Worm (Caenorhabditis elegans) whole organism, early embryonic: Measurements from ENCODE around the gene mcat-1.
A peak's percentile ranks its signal among the peaks of the same experiment; 100 is the strongest.
"Not testable (repeated sequence)": the region's sequence is repeated elsewhere in the genome, so short reads cannot be mapped to it uniquely, and the experiment has no call there.

ENCODE experiments used
- B0310.2 ChIP-seq: sonication (generic microtip); optimal IDR thresholded peaks from 2 replicates; lab custom pipeline; 2016; ENCODE audit warnings: mild to moderate bottlenecking, missing genetic modification characterization, missing compliant biosample characterization
- F13C5.2 ChIP-seq: sonication (generic microtip); optimal IDR thresholded peaks from 2 replicates; lab custom pipeline; 2017; ENCODE audit warnings: mild to moderate bottlenecking, missing genetic modification characterization, inconsistent platforms, missing compliant biosample characterization
- aly-1 ChIP-seq: sonication (generic microtip); optimal IDR thresholded peaks from 2 replicates; lab custom pipeline; 2016; ENCODE audit warnings: missing genetic modification characterization, missing compliant biosample characterization
- ama-1 ChIP-seq: fragments of 150-350 bp; optimal IDR thresholded peaks from 2 replicates; lab custom pipeline; 2014
- ceh-13 ChIP-seq: fragments of 200-800 bp; sonication (Bioruptor generic); optimal IDR thresholded peaks from 2 replicates; lab custom pipeline; 2018; ENCODE audit warnings: mild to moderate bottlenecking, missing genetic modification characterization, missing compliant biosample characterization
- ceh-36 ChIP-seq: sonication (generic microtip); optimal IDR thresholded peaks from 2 replicates; lab custom pipeline; 2016; ENCODE audit warnings: missing genetic modification characterization, inconsistent platforms, missing compliant biosample characterization
- ets-7 ChIP-seq: sonication (generic microtip); optimal IDR thresholded peaks from 2 replicates; lab custom pipeline; 2016; ENCODE audit warnings: missing genotype, missing genetic modification characterization, missing compliant biosample characterization
- flt-1 ChIP-seq: fragments of 200-800 bp; sonication (Bioruptor generic); IDR thresholded peaks from 2 replicates; pipeline ENCODE4 v1.3.6; 2022; ENCODE audit warnings: missing genetic modification characterization, missing compliant biosample characterization
- hmbx-1 ChIP-seq: sonication (generic microtip); optimal IDR thresholded peaks from 2 replicates; lab custom pipeline; 2016; ENCODE audit warnings: mild to moderate bottlenecking, missing genetic modification characterization, missing compliant biosample characterization
- hmg-4 ChIP-seq: fragments of 200-800 bp; sonication (Bioruptor generic); optimal IDR thresholded peaks from 2 replicates; lab custom pipeline; 2018; ENCODE audit warnings: mild to moderate bottlenecking, missing genetic modification characterization, missing compliant biosample characterization
- hnd-1 ChIP-seq: sonication (generic microtip); optimal IDR thresholded peaks from 2 replicates; lab custom pipeline; 2016; ENCODE audit warnings: missing genetic modification characterization, missing compliant biosample characterization
- pes-1 ChIP-seq: fragments of 200-800 bp; sonication (Bioruptor generic); IDR thresholded peaks from 2 replicates; pipeline ENCODE4 v1.3.6; 2022; ENCODE audit warnings: missing genetic modification reagents, missing genetic modification characterization, missing compliant biosample characterization
- scrt-1 ChIP-seq: fragments of 200-800 bp; sonication (Bioruptor generic); IDR thresholded peaks from 2 replicates; pipeline ENCODE4 v1.3.6; 2022; ENCODE audit warnings: missing genetic modification characterization, missing compliant biosample characterization
- sea-1 ChIP-seq: fragments of 200-800 bp; sonication (Bioruptor generic); conservative IDR thresholded peaks from 2 replicates; pipeline ENCODE4 v1.3.6; 2022; ENCODE audit warnings: missing genetic modification characterization, missing compliant biosample characterization
- tbx-11 ChIP-seq: fragments of 200-800 bp; sonication (Bioruptor generic); IDR thresholded peaks from 2 replicates; pipeline ENCODE4 v1.3.6; 2022; ENCODE audit warnings: missing genetic modification characterization, missing compliant biosample characterization
- tbx-37 ChIP-seq: fragments of 200-800 bp; sonication (Bioruptor generic); conservative IDR thresholded peaks from 2 replicates; pipeline ENCODE4 v1.3.6; 2022; ENCODE audit warnings: missing genetic modification reagents, missing genetic modification characterization, missing compliant biosample characterization
- tra-4 ChIP-seq: sonication (generic microtip); optimal IDR thresholded peaks from 2 replicates; lab custom pipeline; 2017; ENCODE audit warnings: missing genetic modification characterization, missing compliant biosample characterization

The mcat-1 gene

DNA sequence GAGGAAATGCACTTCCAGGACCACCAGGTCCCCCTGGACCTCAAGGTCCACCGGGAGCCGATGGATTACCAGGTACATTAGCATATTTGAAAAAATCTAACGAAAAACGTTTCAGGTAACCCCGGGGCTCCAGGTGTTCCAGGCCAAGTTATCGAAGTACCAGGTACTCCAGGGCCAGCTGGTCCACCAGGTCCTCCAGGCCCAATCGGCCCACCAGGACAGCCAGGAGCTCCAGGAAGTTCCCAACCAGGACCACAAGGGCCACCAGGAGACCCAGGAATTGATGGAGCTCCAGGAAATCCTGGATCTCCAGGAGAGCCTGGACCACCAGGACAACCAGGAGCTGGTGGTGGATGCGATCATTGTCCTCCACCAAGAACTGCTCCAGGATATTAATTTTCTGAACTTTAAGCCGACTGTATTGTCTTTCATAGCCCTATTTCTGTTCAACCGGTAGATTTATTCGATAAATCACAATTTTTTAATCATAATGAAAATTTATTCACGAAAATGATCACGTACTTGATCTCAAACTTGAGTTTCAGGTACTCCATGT lies 14.1 kb upstream of the mcat-1 start:
- no peak for TF ChIP-seq ets-7 (tag; lab: Kevin White, UChicago)
- no peak for TF ChIP-seq aly-1 (tag; lab: Kevin White, UChicago)
- TF ChIP-seq hmbx-1 (tag; lab: Kevin White, UChicago) = no peak
- TF ChIP-seq ama-1 (lab: Kevin White, UChicago) = no peak
- TF ChIP-seq tbx-37 (GFP tag; lab: Robert Waterston, UW) = no peak
- no peak for TF ChIP-seq sea-1
- no peak for TF ChIP-seq scrt-1

DNA sequence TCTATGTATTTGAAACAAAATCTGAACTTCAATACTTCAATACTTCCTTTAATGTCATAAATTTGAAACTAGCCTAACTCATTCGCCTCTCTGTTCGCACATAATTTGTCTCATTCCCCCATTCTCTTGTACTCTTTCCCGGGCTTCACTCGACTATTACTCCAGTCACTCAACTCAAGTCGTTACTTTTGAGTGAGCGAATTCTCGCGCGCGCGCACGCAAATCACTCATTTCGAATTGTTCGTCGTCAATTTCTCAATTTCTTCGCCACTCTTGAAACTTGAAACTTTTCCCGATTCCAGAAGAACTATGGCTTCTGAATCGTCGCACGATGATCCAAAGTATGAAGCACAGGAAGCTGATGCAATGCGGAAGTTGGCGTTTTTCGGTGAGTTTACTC lies 12.9 kb upstream of the mcat-1 start, which contains the start of gene col-68:
Gene col-68 (plus strand): TSS at position 301 of the 400 bp plus-strand sequence.
- TF ChIP-seq F13C5.2 (tag; lab: Kevin White, UChicago) (no peak), tbx-37 (GFP tag; lab: Robert Waterston, UW) (no peak), ets-7 (tag; lab: Kevin White, UChicago) (no peak), scrt-1 (no peak), sea-1 (no peak), hnd-1 (no peak), tra-4 (tag; lab: Kevin White, UChicago) (no peak), hmg-4 (GFP tag; lab: Kevin White, UChicago) (no peak), ama-1 (lab: Kevin White, UChicago) (no peak), ceh-13 (no peak), ceh-36 (tag; lab: Kevin White, UChicago) (no peak), hmbx-1 (tag; lab: Kevin White, UChicago) (no peak)

DNA sequence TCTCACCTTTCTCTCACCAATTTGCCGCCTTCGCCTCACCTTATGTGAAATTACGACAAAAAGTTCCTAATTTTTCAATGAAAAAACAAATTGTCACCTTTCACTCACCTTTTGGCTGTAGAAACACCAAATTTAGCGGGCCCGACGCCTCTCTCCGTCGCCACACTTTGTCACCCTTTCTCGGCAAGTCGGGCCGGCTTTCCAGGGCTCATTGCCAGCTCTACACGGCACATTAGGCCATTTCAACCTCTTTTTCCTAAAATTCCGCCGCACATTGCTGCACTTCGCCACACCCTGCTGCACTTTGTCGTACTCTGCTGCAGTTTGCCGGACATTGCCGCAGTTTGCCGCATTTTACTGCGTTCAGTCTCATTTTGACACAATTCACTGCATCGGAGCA lies 9.9 kb upstream of the mcat-1 start:
- no peak for TF ChIP-seq ama-1 (lab: Kevin White, UChicago)
- TF ChIP-seq sea-1 = 0 out of 2 replicates have a peak, but pooled peaks have one; percentile 52

DNA sequence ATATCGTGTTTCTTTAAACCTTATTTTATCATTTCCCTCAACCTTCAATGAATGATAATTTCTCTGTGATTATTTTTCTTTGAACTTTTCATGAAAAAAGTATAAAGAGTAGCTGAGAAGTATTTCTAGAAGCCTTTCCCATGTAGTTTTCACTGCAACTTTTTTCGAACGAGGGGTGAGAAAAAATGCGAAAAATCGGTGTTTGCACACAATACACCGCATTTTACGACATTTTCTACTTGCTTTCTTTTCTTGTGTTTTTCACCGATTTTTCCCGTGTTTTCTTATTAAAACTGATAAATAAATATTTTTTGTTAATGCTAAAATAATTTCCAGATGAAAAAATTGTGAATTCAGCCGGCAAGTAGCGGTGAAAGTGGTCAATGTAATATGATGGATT lies 7.6 kb upstream of the mcat-1 start, which contains the start of gene C50D2.10:
Gene C50D2.10 (plus strand): TSS at position 245 of the 400 bp plus-strand sequence.
- TF ChIP-seq hmbx-1 (tag; lab: Kevin White, UChicago); aly-1 (tag; lab: Kevin White, UChicago); pes-1: not testable (repeated sequence)

DNA sequence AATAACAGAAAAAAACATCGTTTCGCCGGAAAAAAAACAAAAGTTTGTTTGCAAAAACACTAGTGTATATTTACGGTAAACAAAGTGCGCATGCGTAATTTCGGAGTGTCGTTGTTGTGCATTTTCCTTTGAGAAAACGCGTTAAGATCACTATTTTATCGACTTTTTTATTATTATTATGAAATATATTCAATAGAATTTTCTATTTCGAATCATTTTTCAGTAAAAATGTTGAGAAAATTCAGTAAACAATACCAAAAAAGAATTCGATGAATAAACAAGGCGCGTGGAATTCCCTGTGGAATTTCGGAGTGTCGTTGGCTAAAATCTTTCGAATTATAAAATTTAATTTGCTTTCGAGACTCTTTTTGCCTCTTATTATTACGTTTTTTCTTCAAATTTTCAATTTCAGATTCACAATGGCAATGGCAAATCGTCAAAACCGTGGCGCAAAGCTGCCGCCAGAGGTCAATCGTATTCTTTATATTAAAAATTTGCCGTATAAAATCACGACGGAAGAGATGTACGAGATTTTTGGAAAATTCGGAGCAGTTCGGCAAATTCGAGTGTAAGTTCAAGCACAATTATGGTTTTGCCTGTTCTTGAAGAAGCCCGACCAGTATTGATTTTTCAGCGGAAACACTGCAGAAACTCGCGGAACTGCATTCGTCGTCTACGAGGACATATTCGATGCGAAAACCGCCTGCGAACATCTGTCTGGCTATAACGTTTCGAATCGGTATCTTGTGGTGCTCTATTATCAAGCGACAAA lies 6.9 kb upstream of the mcat-1 start, which contains the start of the genes luc-7L3 and sftb-6:
Gene luc-7L3 (minus strand): TSS at position 36 of the 772 bp plus-strand sequence.
Gene sftb-6 (plus strand): TSS at position 413 of the 772 bp plus-strand sequence.
- TF ChIP-seq hnd-1 = no peak
- no peak for TF ChIP-seq ceh-36 (tag; lab: Kevin White, UChicago)
- no peak for TF ChIP-seq tra-4 (tag; lab: Kevin White, UChicago)
- no peak for TF ChIP-seq pes-1
- peak; percentile 40 for TF ChIP-seq hmbx-1 (tag; lab: Kevin White, UChicago)
- TF ChIP-seq ets-7 (tag; lab: Kevin White, UChicago) = no peak
- no peak for TF ChIP-seq aly-1 (tag; lab: Kevin White, UChicago)
- TF ChIP-seq hmg-4 (GFP tag; lab: Kevin White, UChicago) = no peak
- TF ChIP-seq sea-1 = no peak
- TF ChIP-seq scrt-1 = no peak
- no peak for TF ChIP-seq flt-1 (GFP tag; lab: Robert Waterston, UW)
- TF ChIP-seq ceh-13 = no peak
- no peak for TF ChIP-seq B0310.2 (tag; lab: Kevin White, UChicago)
- no peak for TF ChIP-seq tbx-37 (GFP tag; lab: Robert Waterston, UW)
- TF ChIP-seq ama-1 (lab: Kevin White, UChicago) = no peak
- TF ChIP-seq tbx-11 (GFP tag; lab: Robert Waterston, UW) = no peak
- TF ChIP-seq F13C5.2 (tag; lab: Kevin White, UChicago) = peak; percentile 69

DNA sequence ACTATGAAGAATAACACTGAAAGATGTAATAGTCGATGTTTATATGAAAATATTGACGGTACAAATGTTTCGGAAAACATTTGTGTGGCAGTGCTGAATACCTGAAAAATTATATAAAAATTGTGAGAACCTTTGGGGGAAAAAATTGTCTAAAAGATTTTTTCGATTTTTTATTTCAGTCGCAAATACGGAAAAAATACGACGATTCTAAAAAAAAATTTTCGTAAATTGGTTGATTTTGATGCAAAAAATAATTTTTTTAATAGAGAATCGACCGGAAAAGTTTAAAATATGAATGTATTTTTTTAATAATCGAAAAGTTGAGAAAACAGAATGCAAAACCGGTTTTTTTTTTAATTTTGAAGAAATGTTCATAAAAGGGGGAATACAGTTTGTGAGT lies 3.9 kb upstream of the mcat-1 start, which contains the start of gene C50D2.7:
Gene C50D2.7 (minus strand): TSS at position 101 of the 400 bp plus-strand sequence.
- TF ChIP-seq tra-4 (tag; lab: Kevin White, UChicago) (no peak), pes-1 (no peak), scrt-1 (no peak), hnd-1 (no peak), ceh-36 (tag; lab: Kevin White, UChicago) (no peak), tbx-37 (GFP tag; lab: Robert Waterston, UW) (no peak), aly-1 (tag; lab: Kevin White, UChicago) (no peak)

DNA sequence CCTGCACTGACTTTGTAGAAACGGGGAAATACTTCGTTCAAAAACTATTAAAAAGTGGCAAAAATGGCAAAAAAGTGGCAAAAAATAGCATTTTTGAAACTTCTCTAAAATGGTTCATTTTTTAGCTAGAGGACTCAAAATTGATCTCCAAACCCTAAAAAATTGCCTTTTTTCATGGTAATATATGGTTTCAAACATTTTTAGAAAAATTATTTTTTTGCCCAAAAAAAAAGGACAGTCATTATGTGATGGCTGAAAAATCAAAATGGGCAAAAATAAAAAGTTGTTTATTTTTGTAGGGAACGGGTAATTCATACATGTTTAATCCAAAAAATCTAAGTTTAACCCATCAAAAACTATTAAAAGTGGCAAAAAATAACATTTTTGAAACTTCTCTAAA lies 3.4 kb downstream of the mcat-1 start:
- TF ChIP-seq ama-1 (lab: Kevin White, UChicago) (no peak), pes-1 (no peak), hnd-1 (no peak), B0310.2 (tag; lab: Kevin White, UChicago) (no peak), tbx-37 (GFP tag; lab: Robert Waterston, UW) (no peak), aly-1 (tag; lab: Kevin White, UChicago) (no peak), sea-1 (no peak), scrt-1 (no peak), hmg-4 (GFP tag; lab: Kevin White, UChicago) (no peak), tra-4 (tag; lab: Kevin White, UChicago) (no peak), ceh-13 (no peak), hmbx-1 (tag; lab: Kevin White, UChicago) (no peak), ets-7 (tag; lab: Kevin White, UChicago) (no peak), tbx-11 (GFP tag; lab: Robert Waterston, UW) (no peak)
